Worm (Caenorhabditis elegans): ENCODE measurements around the gene mrpl-30.

- TF ChIP-seq fos-1 (tag; optimal IDR thresholded peaks at IDR 0.05) (no peak), nhr-6 (tag; optimal IDR thresholded peaks at IDR 0.05) (no peak), skn-1 (tag; optimal IDR thresholded peaks at IDR 0.05) (no peak), ztf-11 (tag; optimal IDR thresholded peaks at IDR 0.05) (no peak), sma-9 (GFP tag; optimal IDR thresholded peaks at IDR 0.05) (no peak), sma-9 (tag; optimal IDR thresholded peaks at IDR 0.05) (no peak), ztf-1 (GFP tag; conservative IDR thresholded peaks at IDR 0.05) (no peak), lsy-2 (tag; optimal IDR thresholded peaks at IDR 0.05) (no peak), nhr-23 (tag; optimal IDR thresholded peaks at IDR 0.05) (no peak), alr-1 (tag; optimal IDR thresholded peaks at IDR 0.05) (no peak), elt-3 (tag; optimal IDR thresholded peaks at IDR 0.05) (no peak), mdl-1 (tag; optimal IDR thresholded peaks at IDR 0.05) (no peak), nhr-77 (tag; optimal IDR thresholded peaks at IDR 0.05) (no peak), ceh-16 (tag; optimal IDR thresholded peaks at IDR 0.05) (no peak), snpc-4 (tag; optimal IDR thresholded peaks at IDR 0.05) (no peak)
Measured at ce11 chrIII:2419504-2419903, 8.7 kb upstream of the mrpl-30 start.

Measured in whole organism, L2 larva.